Fruit fly (Drosophila melanogaster): ENCODE results near the gene Tim9a.
A peak's percentile ranks its signal among the peaks of the same experiment; 100 is the strongest.

Gene Tim9a

DNA sequence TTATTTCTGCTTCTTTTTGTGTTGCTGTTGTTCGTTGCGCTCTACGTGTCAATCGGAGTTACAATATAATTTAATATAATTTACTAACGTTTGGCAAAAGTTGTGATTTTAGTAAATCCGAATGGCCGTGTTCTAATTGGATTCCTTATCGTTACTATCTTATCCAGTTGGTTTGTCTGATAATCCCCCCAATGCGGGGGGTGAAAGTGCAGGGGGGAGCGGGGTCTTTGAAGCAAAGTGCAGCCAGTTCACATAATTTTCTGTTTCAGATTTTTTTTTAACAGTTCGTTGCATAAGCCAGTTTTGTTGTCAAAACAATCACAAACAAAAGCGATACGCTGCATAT, 13.3 kb upstream of the Tim9a start:
- TF ChIP-seq Ets98B (GFP tag; IDR thresholded peaks at IDR 0.05) (no peak), CG8301 (tag; optimal IDR thresholded peaks at IDR 0.05) (no peak), CG4496 (GFP tag; IDR thresholded peaks at IDR 0.05) (no peak), CG9948 (tag; optimal IDR thresholded peaks at IDR 0.05) (no peak), CG17806 (tag; optimal IDR thresholded peaks at IDR 0.05) (no peak), Pif1B (GFP tag; optimal IDR thresholded peaks at IDR 0.05) (no peak), CG32121 (GFP tag; IDR thresholded peaks at IDR 0.05) (no peak), CG34367 (tag; optimal IDR thresholded peaks at IDR 0.05) (no peak), rn (GFP tag; IDR thresholded peaks at IDR 0.05) (no peak), CG15710 (tag; optimal IDR thresholded peaks at IDR 0.05) (no peak), CG8159 (tag; optimal IDR thresholded peaks at IDR 0.05) (no peak), CG13204 (GFP tag; optimal IDR thresholded peaks at IDR 0.05) (no peak), Pif1A (GFP tag; optimal IDR thresholded peaks at IDR 0.05) (no peak), EcR (GFP tag; optimal IDR thresholded peaks at IDR 0.05) (no peak), Snoo (tag; optimal IDR thresholded peaks at IDR 0.05) (no peak), CG14655 (GFP tag; optimal IDR thresholded peaks at IDR 0.05) (no peak), fd96Ca (GFP tag; IDR thresholded peaks at IDR 0.05) (no peak)

DNA sequence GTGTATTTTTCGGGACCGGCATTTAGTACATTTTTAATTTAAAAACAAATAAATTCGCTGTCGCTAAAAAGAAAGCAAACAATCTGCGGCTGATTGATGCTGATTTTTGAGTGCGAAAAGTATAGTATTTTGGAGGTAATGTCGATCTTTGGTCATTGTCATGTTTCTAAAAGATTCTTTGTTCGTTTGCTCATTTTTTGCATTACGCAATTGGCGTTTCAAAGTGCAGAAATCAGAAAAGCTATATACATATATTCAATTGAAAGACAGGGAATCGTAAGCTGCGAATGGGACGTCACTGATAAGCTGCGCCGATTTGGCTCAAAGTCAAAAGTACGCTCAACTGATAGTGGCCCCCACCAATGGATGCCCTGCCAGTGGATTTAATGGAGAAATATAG, 12.5 kb upstream of the Tim9a start:
- no peak for TF ChIP-seq Pif1A (GFP tag; optimal IDR thresholded peaks at IDR 0.05)
- 0 out of 2 replicates have a peak, but pooled peaks have one; percentile 19 for TF ChIP-seq CG12605 (GFP tag; IDR thresholded peaks at IDR 0.05)

DNA sequence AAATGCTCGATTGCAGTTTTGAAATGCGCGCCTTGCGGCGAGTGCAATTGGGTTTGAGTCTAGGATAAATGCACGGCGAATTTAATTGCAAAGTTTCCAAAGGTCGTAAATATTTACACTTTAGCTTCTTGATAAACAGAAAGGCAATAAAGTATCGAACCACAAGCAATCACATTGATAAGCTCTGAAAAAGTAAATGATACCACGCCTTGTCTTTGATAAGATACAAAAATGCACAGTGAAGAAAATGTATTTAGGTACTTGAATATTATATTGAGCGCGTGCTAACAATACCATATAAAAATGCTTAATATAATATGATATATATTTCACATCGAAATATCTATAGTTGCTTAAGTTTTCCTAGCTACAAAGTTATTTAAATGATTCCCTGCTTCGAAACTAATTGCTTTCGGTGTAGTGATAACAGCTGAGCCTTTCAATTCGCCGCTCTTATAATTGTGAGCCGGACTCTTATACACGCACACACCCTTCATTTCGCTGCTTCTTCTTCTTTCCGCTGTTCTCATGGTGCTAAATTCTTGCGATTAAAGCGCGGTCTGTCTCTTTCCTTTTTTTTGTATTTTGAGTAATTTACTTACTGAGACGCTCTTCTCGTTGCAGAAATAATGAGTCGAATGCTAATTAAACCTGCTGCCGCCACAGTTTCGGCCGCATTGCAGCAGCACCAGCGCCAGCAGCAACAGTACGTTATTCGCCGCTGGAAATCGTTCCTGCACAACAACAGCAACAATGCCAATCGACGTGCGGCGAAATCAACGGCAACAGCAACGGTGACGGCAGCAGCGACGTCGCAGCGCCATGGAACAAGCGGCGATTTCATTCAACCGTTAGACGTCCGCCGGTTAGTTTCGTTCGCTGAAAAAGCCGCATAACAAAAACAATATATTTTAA, 11.5 kb upstream of the Tim9a start:
- TF ChIP-seq CG14655 (GFP tag; optimal IDR thresholded peaks at IDR 0.05) (peak; percentile 82), rn (GFP tag; IDR thresholded peaks at IDR 0.05) (peak; percentile 47; the same call in 1 of the 2 replicates), CG17806 (tag; optimal IDR thresholded peaks at IDR 0.05) (peak; percentile 84), CG12605 (GFP tag; IDR thresholded peaks at IDR 0.05) (peak; percentile 87), D1 (tag; optimal IDR thresholded peaks at IDR 0.05) (peak; percentile 54), Ets98B (GFP tag; IDR thresholded peaks at IDR 0.05) (peak; percentile 79), gl (tag; optimal IDR thresholded peaks at IDR 0.05) (peak; percentile 54), CG10348 (GFP tag; IDR thresholded peaks at IDR 0.05) (no peak), CG8159 (tag; optimal IDR thresholded peaks at IDR 0.05) (peak; percentile 89), CG32121 (GFP tag; IDR thresholded peaks at IDR 0.05) (peak; percentile 78), CG34367 (tag; optimal IDR thresholded peaks at IDR 0.05) (peak; percentile 79), Pif1A (GFP tag; optimal IDR thresholded peaks at IDR 0.05) (peak; percentile 67), CG8301 (tag; optimal IDR thresholded peaks at IDR 0.05) (peak; percentile 84), Pif1B (GFP tag; optimal IDR thresholded peaks at IDR 0.05) (peak; percentile 81), Snoo (tag; optimal IDR thresholded peaks at IDR 0.05) (peak; percentile 83), CG13204 (GFP tag; optimal IDR thresholded peaks at IDR 0.05) (peak; percentile 59), CG9948 (tag; optimal IDR thresholded peaks at IDR 0.05) (peak; percentile 85), CG15710 (tag; optimal IDR thresholded peaks at IDR 0.05) (peak; percentile 85), CG4496 (GFP tag; IDR thresholded peaks at IDR 0.05) (peak; percentile 85), EcR (GFP tag; optimal IDR thresholded peaks at IDR 0.05) (peak; percentile 4), fd96Ca (GFP tag; IDR thresholded peaks at IDR 0.05) (0 out of 3 replicates have a peak, but pooled peaks have one; percentile 53)

DNA sequence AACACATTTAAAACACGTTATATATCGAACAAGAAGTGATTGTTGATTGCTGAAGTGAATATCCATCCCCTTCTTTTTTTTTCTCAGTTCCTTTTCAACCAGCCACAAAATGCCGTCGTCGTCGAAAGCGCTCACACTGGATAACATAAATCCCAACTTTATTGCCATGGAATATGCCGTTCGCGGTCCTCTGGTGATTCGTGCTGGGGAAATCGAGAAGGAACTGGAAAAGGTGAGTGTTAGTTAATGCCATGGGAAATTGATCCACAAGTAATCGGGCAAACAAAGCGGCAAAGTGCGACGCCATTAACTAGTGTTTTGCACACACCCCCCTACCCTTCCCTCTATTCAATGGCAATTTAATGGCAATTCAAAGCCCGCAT, 10.9 kb upstream of the Tim9a start:
- TF ChIP-seq CG8301 (tag; optimal IDR thresholded peaks at IDR 0.05): no peak
- TF ChIP-seq Pif1B (GFP tag; optimal IDR thresholded peaks at IDR 0.05): no peak
- TF ChIP-seq CG14655 (GFP tag; optimal IDR thresholded peaks at IDR 0.05): no peak
- no peak for TF ChIP-seq CG12605 (GFP tag; IDR thresholded peaks at IDR 0.05)
- TF ChIP-seq CG9948 (tag; optimal IDR thresholded peaks at IDR 0.05): no peak
- no peak for TF ChIP-seq EcR (GFP tag; optimal IDR thresholded peaks at IDR 0.05)
- TF ChIP-seq Pif1A (GFP tag; optimal IDR thresholded peaks at IDR 0.05): no peak
- TF ChIP-seq rn (GFP tag; IDR thresholded peaks at IDR 0.05): no peak
- no peak for TF ChIP-seq CG15710 (tag; optimal IDR thresholded peaks at IDR 0.05)
- TF ChIP-seq CG8159 (tag; optimal IDR thresholded peaks at IDR 0.05): no peak
- no peak for TF ChIP-seq gl (tag; optimal IDR thresholded peaks at IDR 0.05)
- TF ChIP-seq CG17806 (tag; optimal IDR thresholded peaks at IDR 0.05): no peak
- no peak for TF ChIP-seq Snoo (tag; optimal IDR thresholded peaks at IDR 0.05)
- TF ChIP-seq CG4496 (GFP tag; IDR thresholded peaks at IDR 0.05): no peak

DNA sequence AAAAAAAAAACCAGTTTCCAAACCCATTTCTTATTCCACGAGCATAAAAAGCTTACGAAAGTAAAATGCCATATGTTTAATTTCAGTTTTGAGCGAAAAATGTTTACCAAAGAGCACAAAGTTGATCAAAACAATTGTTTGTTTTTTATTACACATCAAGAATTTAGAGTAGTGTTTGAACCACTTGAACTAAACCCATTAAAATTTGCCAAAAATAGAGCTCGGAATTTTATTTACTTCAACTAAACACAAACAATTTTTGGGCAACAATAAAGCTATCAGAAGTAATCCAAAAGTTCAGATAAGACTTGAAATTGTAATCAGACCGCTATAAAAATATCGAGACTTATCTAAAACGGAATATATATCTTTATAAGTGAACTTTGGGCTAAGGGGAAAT, 10.0 kb upstream of the Tim9a start:
- TF ChIP-seq Snoo (tag; optimal IDR thresholded peaks at IDR 0.05) (no peak), CG9948 (tag; optimal IDR thresholded peaks at IDR 0.05) (no peak), CG15710 (tag; optimal IDR thresholded peaks at IDR 0.05) (no peak), CG32121 (GFP tag; IDR thresholded peaks at IDR 0.05) (no peak), Ets98B (GFP tag; IDR thresholded peaks at IDR 0.05) (no peak), CG10348 (GFP tag; IDR thresholded peaks at IDR 0.05) (no peak), CG14655 (GFP tag; optimal IDR thresholded peaks at IDR 0.05) (no peak)

DNA sequence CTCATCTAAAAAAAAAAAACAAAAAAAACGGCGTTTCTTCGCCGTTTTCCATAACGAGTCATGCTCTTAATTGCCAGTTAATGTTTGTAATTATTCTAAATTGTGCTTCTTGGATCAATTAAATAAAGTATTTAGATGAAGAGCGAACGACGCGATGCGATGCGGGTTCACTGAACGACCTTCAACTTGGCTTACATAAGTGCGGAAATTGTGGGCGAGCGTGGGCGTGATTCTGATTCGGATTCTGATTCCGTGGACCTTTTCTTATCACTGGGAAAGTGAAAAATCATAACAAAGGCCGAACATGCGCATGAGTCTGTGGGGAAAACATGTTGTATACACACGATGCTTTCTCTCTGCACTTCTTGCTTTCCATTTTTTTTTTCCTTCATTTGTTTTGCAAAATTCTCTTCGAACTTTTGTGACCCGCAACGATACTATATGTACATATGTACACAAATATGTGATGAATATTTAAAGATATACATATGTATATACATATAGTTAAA, 9.5 kb upstream of the Tim9a start:
- TF ChIP-seq CG12605 (GFP tag; IDR thresholded peaks at IDR 0.05) (no peak), EcR (GFP tag; optimal IDR thresholded peaks at IDR 0.05) (peak; percentile 85)

Measured in whole organism, pupa.